Fruit fly (Drosophila melanogaster) whole organism, embryonic: ENCODE data around the gene Mlc1.

ENCODE experiments used
- Asciz ChIP-seq: fragments of 200-800 bp; sonication (Bioruptor generic); optimal IDR thresholded peaks from 2 replicates; lab custom pipeline; 2017; ENCODE audit warnings: missing biosample characterization, mild to moderate bottlenecking, missing genetic modification characterization, missing genetic modification reagents
- Bteb2 ChIP-seq: fragments of 200-800 bp; sonication (Bioruptor generic); optimal IDR thresholded peaks from 2 replicates; lab custom pipeline; 2016; ENCODE audit warnings: missing biosample characterization, missing genetic modification characterization
- CG11456 ChIP-seq: fragments of 200-800 bp; sonication (Bioruptor generic); IDR thresholded peaks from 3 replicates; pipeline ENCODE4 v1.3.6; 2022; ENCODE audit warnings: missing biosample characterization, missing genetic modification characterization
- CG12744 ChIP-seq: fragments of 200-800 bp; sonication (Bioruptor generic); optimal IDR thresholded peaks from 2 replicates; lab custom pipeline; 2016; ENCODE audit warnings: missing biosample characterization, missing genetic modification characterization
- CG1647 ChIP-seq: fragments of 200-800 bp; sonication (Bioruptor generic); optimal IDR thresholded peaks from 3 replicates; lab custom pipeline; 2016; ENCODE audit warnings: missing biosample characterization, missing genetic modification characterization
- CG17359 ChIP-seq: fragments of 200-800 bp; sonication (Bioruptor generic); optimal IDR thresholded peaks from 3 replicates; lab custom pipeline; 2018; ENCODE audit warnings: missing biosample characterization, mild to moderate bottlenecking, missing genetic modification characterization, moderate library complexity
- CG17612 ChIP-seq: fragments of 200-800 bp; sonication (Bioruptor generic); IDR thresholded peaks from 2 replicates; pipeline ENCODE4 v1.3.6; 2022; ENCODE audit warnings: missing biosample characterization, missing genetic modification characterization
- CG17829 ChIP-seq: fragments of 200-800 bp; optimal IDR thresholded peaks from 2 replicates; lab custom pipeline; 2019; ENCODE audit warnings: missing biosample characterization, mild to moderate bottlenecking, missing genetic modification characterization, moderate library complexity
- CG17912 ChIP-seq: fragments of 200-800 bp; sonication (Bioruptor generic); optimal IDR thresholded peaks from 2 replicates; lab custom pipeline; 2018; ENCODE audit warnings: missing biosample characterization, mild to moderate bottlenecking, missing genetic modification characterization
- CG18599 ChIP-seq: fragments of 200-800 bp; sonication (Bioruptor generic); optimal IDR thresholded peaks from 3 replicates; lab custom pipeline; 2017; ENCODE audit warnings: missing biosample characterization, missing genetic modification characterization, mild to moderate bottlenecking, moderate library complexity, missing genetic modification reagents
- CG18619 ChIP-seq: fragments of 200-800 bp; sonication (Bioruptor generic); optimal IDR thresholded peaks from 3 replicates; lab custom pipeline; 2017; ENCODE audit warnings: missing biosample characterization, mild to moderate bottlenecking, missing genetic modification characterization
- CG3163 ChIP-seq: fragments of 200-800 bp; sonication (Bioruptor generic); optimal IDR thresholded peaks from 3 replicates; lab custom pipeline; 2016; ENCODE audit warnings: missing biosample characterization, missing genetic modification characterization
- CG32767 ChIP-seq: fragments of 200-800 bp; sonication (Bioruptor generic); IDR thresholded peaks from 2 replicates; pipeline ENCODE4 v1.3.6; 2022; ENCODE audit warnings: missing biosample characterization, missing genetic modification characterization
- CG3281 ChIP-seq: fragments of 200-800 bp; sonication (Bioruptor generic); optimal IDR thresholded peaks from 3 replicates; lab custom pipeline; 2017; ENCODE audit warnings: missing biosample characterization, mild to moderate bottlenecking, missing genetic modification characterization
- CG43689 ChIP-seq: fragments of 200-800 bp; sonication (Bioruptor generic); IDR thresholded peaks from 2 replicates; pipeline ENCODE4 v1.3.6; 2022; ENCODE audit warnings: missing biosample characterization, missing genetic modification characterization
- CG4617 ChIP-seq: fragments of 200-800 bp; sonication (Bioruptor generic); optimal IDR thresholded peaks from 3 replicates; lab custom pipeline; 2016; ENCODE audit warnings: missing biosample characterization, missing genetic modification characterization, borderline replicate concordance
- CG5953 ChIP-seq: fragments of 200-800 bp; sonication (Bioruptor generic); IDR thresholded peaks from 2 replicates; pipeline ENCODE4 v1.3.6; 2022; ENCODE audit warnings: missing biosample characterization, missing genetic modification characterization
- CG6765 ChIP-seq: fragments of 200-800 bp; sonication (Bioruptor generic); optimal IDR thresholded peaks from 3 replicates; lab custom pipeline; 2017; ENCODE audit warnings: missing biosample characterization, mild to moderate bottlenecking, missing genetic modification characterization
- CG6854 ChIP-seq: fragments of 200-800 bp; sonication (Bioruptor generic); optimal IDR thresholded peaks from 3 replicates; lab custom pipeline; 2017; ENCODE audit warnings: missing biosample characterization, mild to moderate bottlenecking, missing genetic modification characterization
- CG7786 ChIP-seq: fragments of 200-800 bp; sonication (Bioruptor generic); optimal IDR thresholded peaks from 2 replicates; lab custom pipeline; 2016; ENCODE audit warnings: missing biosample characterization, missing genetic modification characterization
- CG7987 ChIP-seq: fragments of 200-800 bp; sonication (Bioruptor generic); optimal IDR thresholded peaks from 2 replicates; lab custom pipeline; 2018; ENCODE audit warnings: missing biosample characterization, mild to moderate bottlenecking, missing genetic modification characterization, moderate library complexity
- CG8290 ChIP-seq, 3 experiments: fragments of 200-800 bp; sonication (Bioruptor generic); optimal IDR thresholded peaks; 2 replicates each; lab custom pipeline; 2016 to 2019; ENCODE audit warnings: missing biosample characterization in 3 of 3, missing genetic modification characterization in 3 of 3, mild to moderate bottlenecking in 2 of 3, moderate library complexity in 1 of 3
- CG8388 ChIP-seq: fragments of 200-800 bp; sonication (Bioruptor generic); optimal IDR thresholded peaks from 2 replicates; lab custom pipeline; 2019; ENCODE audit warnings: missing biosample characterization, mild to moderate bottlenecking, missing genetic modification characterization, moderate library complexity
- CG9727 ChIP-seq: fragments of 200-800 bp; sonication (Bioruptor generic); optimal IDR thresholded peaks from 3 replicates; lab custom pipeline; 2017; ENCODE audit warnings: missing biosample characterization, mild to moderate bottlenecking, missing genetic modification characterization
- Drgx ChIP-seq: fragments of 200-800 bp; sonication (Bioruptor generic); IDR thresholded peaks from 2 replicates; pipeline ENCODE4 v1.3.6; 2022; ENCODE audit warnings: missing biosample characterization, missing genetic modification characterization
- Ets65A ChIP-seq: fragments of 200-800 bp; sonication (Bioruptor generic); peaks from one replicate; lab custom pipeline; 2016; ENCODE audit warnings: missing biosample characterization, missing genetic modification characterization
- Hmx ChIP-seq: fragments of 200-800 bp; sonication (Bioruptor generic); optimal IDR thresholded peaks from 2 replicates; lab custom pipeline; 2016; ENCODE audit warnings: missing biosample characterization, missing genetic modification characterization
- Neu2 ChIP-seq: fragments of 200-800 bp; sonication (Bioruptor generic); optimal IDR thresholded peaks from 3 replicates; lab custom pipeline; 2016; ENCODE audit warnings: missing biosample characterization, missing genetic modification characterization, borderline replicate concordance
- Oli ChIP-seq: fragments of 200-800 bp; sonication (Bioruptor generic); optimal IDR thresholded peaks from 2 replicates; lab custom pipeline; 2018; ENCODE audit warnings: missing biosample characterization, mild to moderate bottlenecking, missing genetic modification characterization, moderate library complexity
- Opbp ChIP-seq: fragments of 200-800 bp; sonication (Bioruptor generic); IDR thresholded peaks from 3 replicates; pipeline ENCODE4 v1.3.6; 2022; ENCODE audit warnings: missing biosample characterization, missing genetic modification characterization; ENCODE audit not compliant: partially characterized antibody
- Ravus ChIP-seq: fragments of 200-800 bp; sonication (Bioruptor generic); IDR thresholded peaks from 2 replicates; pipeline ENCODE4 v1.3.6; 2022; ENCODE audit warnings: missing biosample characterization, missing genetic modification characterization
- Ssrp ChIP-seq: fragments of 200-800 bp; sonication (Bioruptor generic); optimal IDR thresholded peaks from 2 replicates; lab custom pipeline; 2018; ENCODE audit warnings: missing biosample characterization, mild to moderate bottlenecking, missing genetic modification characterization, moderate library complexity
- az2 ChIP-seq: fragments of 200-800 bp; sonication (Bioruptor generic); optimal IDR thresholded peaks from 3 replicates; lab custom pipeline; 2016; ENCODE audit warnings: missing biosample characterization, missing genetic modification characterization
- crol ChIP-seq: fragments of 200-800 bp; sonication (Bioruptor generic); IDR thresholded peaks from 2 replicates; pipeline ENCODE4 v1.3.6; 2022; ENCODE audit warnings: missing biosample characterization, missing genetic modification characterization
- gro ChIP-seq: fragments of 200-800 bp; sonication (Bioruptor generic); optimal IDR thresholded peaks from 2 replicates; lab custom pipeline; 2016; ENCODE audit warnings: missing biosample characterization, missing genetic modification characterization
- h ChIP-seq: fragments of >200 bp; optimal IDR thresholded peaks from 2 replicates; lab custom pipeline; 2017
- hbn ChIP-seq: fragments of 200-800 bp; sonication (Bioruptor generic); IDR thresholded peaks from 2 replicates; pipeline ENCODE4 v1.3.6; 2022; ENCODE audit warnings: missing biosample characterization, missing genetic modification characterization; ENCODE audit not compliant: partially characterized antibody
- kni ChIP-seq: fragments of 200-800 bp; sonication (Bioruptor generic); optimal IDR thresholded peaks from 3 replicates; lab custom pipeline; 2017; ENCODE audit warnings: mild to moderate bottlenecking, missing biosample characterization, missing genetic modification reagents, missing genetic modification characterization
- knrl ChIP-seq: fragments of 200-800 bp; sonication (Bioruptor generic); IDR thresholded peaks from 3 replicates; pipeline ENCODE4 v1.3.6; 2022; ENCODE audit warnings: missing biosample characterization, missing genetic modification characterization; ENCODE audit not compliant: partially characterized antibody
- maf-S ChIP-seq: fragments of 200-800 bp; sonication (Bioruptor generic); optimal IDR thresholded peaks from 2 replicates; lab custom pipeline; 2016; ENCODE audit warnings: missing biosample characterization, missing genetic modification characterization
- pan ChIP-seq, 4 experiments: fragments of >200 bp in 3 of 4; fragments of 200-800 bp in 1 of 4; sonication (Bioruptor generic) in 1 of 4; optimal IDR thresholded peaks in 3 of 4; IDR thresholded peaks in 1 of 4; 2 replicates each; pipeline versions ENCODE4 v1.3.6 to Lab custom; 2017 to 2022; ENCODE audit warnings: missing biosample characterization in 2 of 4, missing genetic modification characterization in 2 of 4, mixed read lengths in 1 of 4
- pros ChIP-seq: fragments of 200-800 bp; sonication (Bioruptor generic); optimal IDR thresholded peaks from 3 replicates; lab custom pipeline; 2019; ENCODE audit warnings: missing biosample characterization, mild to moderate bottlenecking, missing genetic modification characterization, moderate library complexity
- sens ChIP-seq: fragments of 200-800 bp; sonication (Bioruptor generic); peaks from one replicate; lab custom pipeline; 2016; ENCODE audit warnings: missing biosample characterization, missing genetic modification characterization
- seq ChIP-seq: fragments of 200-800 bp; sonication (Bioruptor generic); IDR thresholded peaks from 2 replicates; pipeline ENCODE4 v1.3.6; 2022; ENCODE audit warnings: missing biosample characterization, missing genetic modification characterization
- ssp ChIP-seq: fragments of 200-800 bp; sonication (Bioruptor generic); IDR thresholded peaks from 2 replicates; pipeline ENCODE4 v1.3.6; 2022; ENCODE audit warnings: missing biosample characterization, missing genetic modification characterization
- toy ChIP-seq: fragments of 200-800 bp; sonication (Bioruptor generic); IDR thresholded peaks from 2 replicates; pipeline ENCODE4 v1.3.6; 2022; ENCODE audit warnings: missing biosample characterization, missing genetic modification characterization
- trem ChIP-seq: fragments of 200-800 bp; optimal IDR thresholded peaks from 3 replicates; lab custom pipeline; 2019; ENCODE audit warnings: missing biosample characterization, mild to moderate bottlenecking, missing genetic modification characterization, moderate library complexity
- wor ChIP-seq: fragments of 200-800 bp; sonication (Bioruptor generic); IDR thresholded peaks from 2 replicates; pipeline ENCODE4 v1.3.6; 2022; ENCODE audit warnings: missing biosample characterization, missing genetic modification characterization

The Mlc1 gene

DNA sequence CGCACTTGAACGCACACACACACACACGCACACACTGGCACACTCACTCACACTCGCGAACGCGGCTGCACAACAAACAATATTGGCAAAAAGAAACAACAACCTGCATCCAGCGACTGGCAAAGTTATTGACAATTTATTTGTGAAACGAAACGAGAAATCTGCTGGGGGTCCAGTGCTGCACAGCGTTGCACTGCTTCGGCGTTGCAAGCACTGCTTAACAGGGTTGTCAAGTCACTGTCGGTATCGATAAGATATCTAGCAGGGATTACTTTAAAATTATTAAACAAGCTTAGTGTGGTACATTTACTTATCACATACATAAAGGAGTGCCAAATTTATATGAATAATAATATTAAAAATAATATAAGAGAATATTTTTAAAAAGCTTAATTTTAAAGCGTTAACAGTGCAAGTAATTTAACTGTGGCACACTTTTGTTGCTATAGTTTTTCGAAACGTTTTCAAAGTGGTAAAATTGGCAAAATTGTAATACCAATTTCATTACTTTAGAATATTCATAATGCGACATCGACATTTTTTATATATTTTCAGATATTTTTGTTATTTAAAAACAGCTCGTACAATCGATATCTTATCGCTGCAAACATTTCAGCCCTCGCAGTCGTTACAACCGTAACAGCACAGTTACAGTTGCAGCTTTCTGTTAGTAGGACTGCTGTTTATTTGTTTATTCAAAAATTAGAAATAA lies 52.6 kb downstream of the Mlc1 start, which contains the start of the genes dsd and Tusp (continued):
- TF ChIP-seq CG18619 (GFP tag; lab: Kevin White, UChicago): peak; percentile 63
- TF ChIP-seq CG17359 (tag; lab: Kevin White, UChicago): peak; percentile 65
- no peak for TF ChIP-seq Ravus (GFP tag; lab: Robert Waterston, UW)
- no peak for TF ChIP-seq pros (GFP tag; lab: Kevin White, UChicago)
- TF ChIP-seq maf-S (GFP tag; lab: Kevin White, UChicago): peak; percentile 69
- TF ChIP-seq Oli (tag; lab: Kevin White, UChicago): peak; percentile 64
- TF ChIP-seq CG4617 (GFP tag; lab: Kevin White, UChicago): peak; percentile 84
- peak; percentile 3 for TF ChIP-seq CG6765
- peak; percentile 32 for TF ChIP-seq CG8388
- peak; percentile 78 for TF ChIP-seq az2 (GFP tag; lab: Kevin White, UChicago)
- 0 out of 2 replicates have a peak, but pooled peaks have one; percentile 17 for TF ChIP-seq CG17612 (GFP tag; lab: Robert Waterston, UW)
- TF ChIP-seq Ssrp (tag; lab: Kevin White, UChicago): peak; percentile 61
- no peak for TF ChIP-seq h
- peak; percentile 11 for TF ChIP-seq CG17912 (GFP tag; lab: Kevin White, UChicago)
- TF ChIP-seq wor (GFP tag; lab: Robert Waterston, UW): no peak
- no peak for TF ChIP-seq kni (GFP tag; lab: Kevin White, UChicago)
- TF ChIP-seq CG12744 (GFP tag; lab: Kevin White, UChicago): no peak
- peak; percentile 30 for TF ChIP-seq Bteb2 (GFP tag; lab: Kevin White, UChicago)
- TF ChIP-seq Hmx: no peak
- peak; percentile 75 for TF ChIP-seq CG17829 (tag; lab: Kevin White, UChicago)
- TF ChIP-seq CG7987 (GFP tag; lab: Kevin White, UChicago): peak; percentile 73
- no peak for TF ChIP-seq Drgx
- peak; percentile 65 for TF ChIP-seq gro (GFP tag; lab: Kevin White, UChicago)
- TF ChIP-seq toy: no peak
- peak; percentile 66 for TF ChIP-seq ssp
- no peak for TF ChIP-seq Neu2 (GFP tag; lab: Kevin White, UChicago)
- peak; percentile 56 for TF ChIP-seq hbn (GFP tag; lab: Robert Waterston, UW)
- TF ChIP-seq CG5953: peak; percentile 42; the same call in 1 of the 2 replicates
- no peak for TF ChIP-seq seq
- TF ChIP-seq CG1647 (GFP tag; lab: Kevin White, UChicago): peak; percentile 49
- peak; percentile 51; the same call in 1 of the 2 replicates for TF ChIP-seq CG32767
- TF ChIP-seq CG43689 (GFP tag; lab: Robert Waterston, UW): peak; percentile 9; the same call in 1 of the 2 replicates
- TF ChIP-seq CG6854 (GFP tag; lab: Kevin White, UChicago): no peak
- TF ChIP-seq CG3281 (GFP tag; lab: Kevin White, UChicago): peak; percentile 57
- peak; percentile 57 for TF ChIP-seq Opbp (GFP tag; lab: Robert Waterston, UW)
- peak; percentile 87 for TF ChIP-seq CG11456 (GFP tag; lab: Robert Waterston, UW)
- peak; percentile 98 for TF ChIP-seq Ets65A (GFP tag; lab: Kevin White, UChicago)
- TF ChIP-seq CG8290 (GFP tag; optimal IDR thresholded peaks at IDR 0.05; lab: Kevin White, UChicago): peak; percentile 68
- TF ChIP-seq CG8290 (tag; optimal IDR thresholded peaks at IDR 0.05; lab: Kevin White, UChicago): peak; percentile 65 to 90
- 0 out of 2 replicates have a peak, but pooled peaks have one; percentile 11 for TF ChIP-seq crol (GFP tag; lab: Robert Waterston, UW)
- peak; percentile 91 for TF ChIP-seq sens
- peak; percentile 79 for TF ChIP-seq CG18599 (GFP tag; lab: Kevin White, UChicago)
- TF ChIP-seq CG3163: peak; percentile 31
- peak; percentile 37 for TF ChIP-seq trem
- peak; percentile 76 for TF ChIP-seq CG7786 (GFP tag; lab: Kevin White, UChicago)
- peak; percentile 44 for TF ChIP-seq Asciz
- peak; percentile 71 for TF ChIP-seq CG9727 (GFP tag; lab: Kevin White, UChicago)
- TF ChIP-seq pan (optimal IDR thresholded peaks at IDR 0.05; lab: Kevin White, UChicago): no peak
- peak in 1 of 2 experiments; percentile 72 for TF ChIP-seq pan (GFP tag; optimal IDR thresholded peaks at IDR 0.05 in 1 of 2, IDR thresholded peaks at IDR 0.05 in 1 of 2)
- peak; percentile 64 for TF ChIP-seq knrl
